Worm (Caenorhabditis elegans) whole organism, young adult: ENCODE data around the gene srx-121.

Experiments used
- B0035.1 ChIP-seq: sonication (generic microtip); optimal IDR thresholded peaks from 2 replicates; lab custom pipeline; 2016; ENCODE audit warnings: missing genetic modification characterization, mild to moderate bottlenecking, missing compliant biosample characterization, missing genotype, missing genetic modification reagents
- B0261.1 ChIP-seq: sonication (generic microtip); optimal IDR thresholded peaks from 2 replicates; lab custom pipeline; 2016; ENCODE audit warnings: mild to moderate bottlenecking, missing genetic modification characterization, moderate library complexity, missing compliant biosample characterization
- F23B12.7 ChIP-seq: sonication (generic microtip); optimal IDR thresholded peaks from 2 replicates; lab custom pipeline; 2017; ENCODE audit warnings: missing genetic modification characterization, mild to moderate bottlenecking, missing compliant biosample characterization, antibody characterized with exemption, moderate library complexity; ENCODE audit not compliant: insufficient read depth
- F33H1.4 ChIP-seq: fragments of 200-800 bp; sonication (Bioruptor generic); IDR thresholded peaks from 2 replicates; pipeline ENCODE4 v1.3.6; 2022; ENCODE audit warnings: missing genetic modification reagents, missing genetic modification characterization, missing compliant biosample characterization
- F52B5.7 ChIP-seq: sonication (generic microtip); optimal IDR thresholded peaks from 2 replicates; lab custom pipeline; 2016; ENCODE audit warnings: mild to moderate bottlenecking, missing genetic modification characterization, missing compliant biosample characterization
- F57A8.1 ChIP-seq: fragments of 200-800 bp; sonication (Bioruptor generic); optimal IDR thresholded peaks from 2 replicates; lab custom pipeline; 2018; ENCODE audit warnings: mild to moderate bottlenecking, missing genetic modification characterization, moderate library complexity, missing compliant biosample characterization
- K11D2.4 ChIP-seq: fragments of 200-800 bp; sonication (Bioruptor generic); IDR thresholded peaks from 2 replicates; pipeline ENCODE4 v1.3.6; 2022; ENCODE audit warnings: missing genetic modification reagents, missing genetic modification characterization, missing compliant biosample characterization
- T07F8.4 ChIP-seq: sonication (generic microtip); optimal IDR thresholded peaks from 2 replicates; lab custom pipeline; 2016; ENCODE audit warnings: mild to moderate bottlenecking, missing genetic modification characterization, moderate library complexity, missing compliant biosample characterization
- Y53G8AR.9 ChIP-seq: fragments of 200-800 bp; sonication (Bioruptor generic); conservative IDR thresholded peaks from 2 replicates; pipeline ENCODE4 v1.3.6; 2022; ENCODE audit warnings: missing genetic modification reagents, missing genetic modification characterization, missing compliant biosample characterization
- Y56A3A.18 ChIP-seq: fragments of 200-800 bp; sonication (Bioruptor generic); IDR thresholded peaks from 2 replicates; pipeline ENCODE4 v1.3.6; 2022; ENCODE audit warnings: missing genetic modification reagents, missing genetic modification characterization, missing compliant biosample characterization
- Y79H2A.3 ChIP-seq: fragments of 200-800 bp; sonication (Bioruptor generic); conservative IDR thresholded peaks from 2 replicates; pipeline ENCODE4 v1.3.6; 2022; ENCODE audit warnings: missing genetic modification reagents, missing genetic modification characterization, missing compliant biosample characterization
- Y95B8A.8 ChIP-seq: fragments of 200-800 bp; sonication (Bioruptor generic); IDR thresholded peaks from 2 replicates; pipeline ENCODE4 v1.3.6; 2022; ENCODE audit warnings: missing genetic modification reagents, missing genetic modification characterization, missing compliant biosample characterization
- ama-1 ChIP-seq, 3 experiments: fragments of 150-350 bp in 1 of 3; sonication (generic microtip) in 2 of 3; optimal IDR thresholded peaks; 2 replicates each; lab custom pipeline; 2014 to 2018; ENCODE audit warnings: missing biosample characterization in 2 of 3, missing genetic modification characterization in 2 of 3, missing genetic modification reagents in 2 of 3
- ceh-27 ChIP-seq: fragments of 200-800 bp; sonication (Bioruptor generic); optimal IDR thresholded peaks from 2 replicates; lab custom pipeline; 2018; ENCODE audit warnings: mild to moderate bottlenecking, missing genetic modification characterization, moderate library complexity, missing compliant biosample characterization
- efl-1 ChIP-seq: fragments of 150-350 bp; optimal IDR thresholded peaks from 2 replicates; lab custom pipeline; 2014; ENCODE audit warnings: missing biosample characterization, missing genetic modification reagents, missing genetic modification characterization
- egl-44 ChIP-seq: fragments of 200-800 bp; sonication (Bioruptor generic); IDR thresholded peaks from 2 replicates; pipeline ENCODE4 v1.3.6; 2022; ENCODE audit warnings: missing genetic modification reagents, missing genetic modification characterization, missing compliant biosample characterization
- egrh-3 ChIP-seq: fragments of 200-800 bp; sonication (Bioruptor generic); IDR thresholded peaks from 2 replicates; pipeline ENCODE4 v1.3.6; 2022; ENCODE audit warnings: missing genetic modification reagents, missing genetic modification characterization, missing compliant biosample characterization
- fkh-3 ChIP-seq: sonication (generic microtip); optimal IDR thresholded peaks from 2 replicates; lab custom pipeline; 2016; ENCODE audit warnings: mild to moderate bottlenecking, missing genetic modification characterization, missing compliant biosample characterization
- hmg-1.2 ChIP-seq: fragments of 200-800 bp; sonication (Bioruptor generic); IDR thresholded peaks from 2 replicates; pipeline ENCODE4 v1.3.6; 2022; ENCODE audit warnings: missing genetic modification reagents, missing genetic modification characterization, missing compliant biosample characterization
- hmg-20 ChIP-seq: fragments of 200-800 bp; sonication (Bioruptor generic); IDR thresholded peaks from 2 replicates; pipeline ENCODE4 v1.3.6; 2022; ENCODE audit warnings: missing genetic modification reagents, missing genetic modification characterization, missing compliant biosample characterization
- let-526 ChIP-seq: fragments of 200-800 bp; sonication (Bioruptor generic); IDR thresholded peaks from 2 replicates; pipeline ENCODE4 v1.3.6; 2022; ENCODE audit warnings: missing genetic modification reagents, missing genetic modification characterization, missing compliant biosample characterization
- let-607 ChIP-seq, 2 experiments: fragments of 200-800 bp in 1 of 2; sonication (Bioruptor generic) in 1 of 2; sonication (generic microtip) in 1 of 2; optimal IDR thresholded peaks; 2 replicates each; lab custom pipeline; 2016 to 2018; ENCODE audit warnings: mild to moderate bottlenecking in 2 of 2, missing compliant biosample characterization in 2 of 2, missing genetic modification characterization in 2 of 2, moderate library complexity in 2 of 2, missing genotype in 1 of 2
- lin-40 ChIP-seq: sonication (generic microtip); optimal IDR thresholded peaks from 2 replicates; lab custom pipeline; 2016; ENCODE audit warnings: missing genetic modification characterization, mild to moderate bottlenecking, missing compliant biosample characterization, missing genotype, missing genetic modification reagents
- lin-54 ChIP-seq: fragments of 200-800 bp; sonication (Bioruptor generic); optimal IDR thresholded peaks from 2 replicates; lab custom pipeline; 2018; ENCODE audit warnings: mild to moderate bottlenecking, missing genetic modification characterization, missing compliant biosample characterization
- lir-1 ChIP-seq: fragments of 200-800 bp; sonication (Bioruptor generic); conservative IDR thresholded peaks from 2 replicates; pipeline ENCODE4 v1.3.6; 2022; ENCODE audit warnings: missing genetic modification reagents, missing genetic modification characterization, missing compliant biosample characterization
- madf-10 ChIP-seq: sonication (generic microtip); optimal IDR thresholded peaks from 2 replicates; lab custom pipeline; 2016; ENCODE audit warnings: mild to moderate bottlenecking, missing genetic modification characterization, missing compliant biosample characterization
- mcd-1 ChIP-seq: fragments of 200-800 bp; sonication (Bioruptor generic); IDR thresholded peaks from 2 replicates; pipeline ENCODE4 v1.3.6; 2022; ENCODE audit warnings: missing genetic modification reagents, missing genetic modification characterization, missing compliant biosample characterization
- nhr-120 ChIP-seq: fragments of 200-800 bp; sonication (Bioruptor generic); IDR thresholded peaks from 2 replicates; pipeline ENCODE4 v1.3.6; 2022; ENCODE audit warnings: missing genetic modification characterization, missing compliant biosample characterization
- nhr-179 ChIP-seq: sonication (generic microtip); optimal IDR thresholded peaks from 2 replicates; lab custom pipeline; 2016; ENCODE audit warnings: mild to moderate bottlenecking, missing genetic modification characterization, missing compliant biosample characterization
- sdz-38 ChIP-seq: sonication (generic microtip); optimal IDR thresholded peaks from 2 replicates; lab custom pipeline; 2016; ENCODE audit warnings: missing genotype, missing genetic modification characterization, missing compliant biosample characterization
- sea-2 ChIP-seq: fragments of 200-800 bp; sonication (Bioruptor generic); IDR thresholded peaks from 2 replicates; pipeline ENCODE4 v1.3.6; 2022; ENCODE audit warnings: missing genetic modification characterization, missing compliant biosample characterization
- snpc-1.1 ChIP-seq: sonication (generic microtip); optimal IDR thresholded peaks from 2 replicates; lab custom pipeline; 2017; ENCODE audit warnings: missing genetic modification characterization, mild to moderate bottlenecking, missing compliant biosample characterization, antibody characterized with exemption, moderate library complexity, missing genotype, missing genetic modification reagents; ENCODE audit not compliant: insufficient read depth
- snpc-3.4 ChIP-seq: sonication (generic microtip); optimal IDR thresholded peaks from 2 replicates; lab custom pipeline; 2017; ENCODE audit warnings: missing genetic modification characterization, mild to moderate bottlenecking, missing compliant biosample characterization, antibody characterized with exemption, moderate library complexity, missing genotype, missing genetic modification reagents
- tbx-9 ChIP-seq: sonication (generic microtip); optimal IDR thresholded peaks from 2 replicates; lab custom pipeline; 2016; ENCODE audit warnings: borderline replicate concordance, missing genetic modification characterization, inconsistent platforms, missing compliant biosample characterization
- zfh-2 ChIP-seq: fragments of 200-800 bp; sonication (Bioruptor generic); conservative IDR thresholded peaks from 2 replicates; pipeline ENCODE4 v1.3.6; 2022; ENCODE audit warnings: missing genetic modification reagents, missing genetic modification characterization, missing compliant biosample characterization
- zim-3 ChIP-seq: sonication (generic microtip); optimal IDR thresholded peaks from 2 replicates; lab custom pipeline; 2017; ENCODE audit warnings: mild to moderate bottlenecking, missing genetic modification characterization, moderate library complexity, missing compliant biosample characterization

srx-121 gene

DNA sequence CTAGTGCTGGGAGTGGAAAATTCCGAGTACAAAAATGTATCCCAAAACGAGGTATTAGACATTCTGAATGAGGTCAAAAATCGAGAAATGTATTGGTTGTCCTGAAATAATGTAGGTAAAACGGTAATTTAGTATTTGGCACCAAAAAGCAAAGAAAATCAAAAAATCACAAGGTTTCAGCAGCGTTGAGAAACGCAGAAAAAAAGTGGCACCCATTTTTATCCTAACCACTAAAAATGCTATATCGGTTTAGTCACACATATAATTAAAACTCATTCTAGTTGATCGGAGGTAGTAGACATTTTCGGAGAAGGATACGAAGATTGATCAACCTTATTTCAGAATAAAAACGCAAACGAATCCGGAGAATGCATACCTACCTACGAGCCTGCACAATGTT, at the start of gene srx-121:
Gene srx-121, minus strand, starts transcription at position 101 of the 400 bp plus-strand sequence.
- TF ChIP-seq F23B12.7 (tag; lab: Kevin White, UChicago): no peak
- TF ChIP-seq T07F8.4 (tag; lab: Kevin White, UChicago): no peak
- no peak for TF ChIP-seq snpc-1.1
- TF ChIP-seq lir-1 (GFP tag; lab: Robert Waterston, UW): no peak
- TF ChIP-seq lin-40 (tag; lab: Kevin White, UChicago): no peak
- no peak for TF ChIP-seq sea-2 (GFP tag; lab: Robert Waterston, UW)
- no peak for TF ChIP-seq B0261.1 (tag; lab: Kevin White, UChicago)

DNA sequence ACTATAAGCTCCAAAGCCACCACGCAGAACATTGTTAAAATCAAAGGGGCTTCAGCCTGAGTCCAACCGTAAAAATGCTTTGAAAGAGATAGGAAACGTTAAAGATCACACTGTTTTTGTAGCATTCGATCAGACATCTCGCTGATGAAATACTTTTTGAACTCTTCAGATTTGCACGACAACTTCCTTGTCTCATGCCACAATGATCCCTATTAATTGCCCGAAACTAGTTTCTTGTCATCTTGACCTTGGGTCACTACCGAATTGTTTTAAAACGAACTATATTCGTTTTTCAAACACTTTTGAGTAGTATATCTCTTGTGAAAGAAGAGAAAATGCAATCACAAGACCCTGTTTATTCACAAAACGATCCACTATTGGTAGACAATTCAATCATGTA, 45.4 kb upstream of the srx-121 start, which contains the start of gene T20D4.3:
Gene T20D4.3, plus strand, starts transcription at position 301 of the 400 bp plus-strand sequence.
- no peak for TF ChIP-seq egl-44
- no peak for TF ChIP-seq zfh-2 (GFP tag; lab: Robert Waterston, UW)
- TF ChIP-seq K11D2.4 (GFP tag; lab: Robert Waterston, UW): no peak
- TF ChIP-seq fkh-3 (tag; lab: Kevin White, UChicago): no peak
- TF ChIP-seq mcd-1: no peak
- TF ChIP-seq let-526 (GFP tag; lab: Robert Waterston, UW): no peak
- TF ChIP-seq lin-54: no peak
- no peak for TF ChIP-seq Y56A3A.18 (GFP tag; lab: Robert Waterston, UW)
- no peak for TF ChIP-seq Y79H2A.3 (GFP tag; lab: Robert Waterston, UW)
- TF ChIP-seq ama-1 (optimal IDR thresholded peaks at IDR 0.05; lab: Kevin White, UChicago): no peak
- TF ChIP-seq ama-1 (GFP tag; optimal IDR thresholded peaks at IDR 0.05; lab: Kevin White, UChicago): no peak
- no peak for TF ChIP-seq F33H1.4
- no peak for TF ChIP-seq egrh-3 (GFP tag; lab: Robert Waterston, UW)
- no peak for TF ChIP-seq nhr-120
- TF ChIP-seq Y95B8A.8: no peak
- TF ChIP-seq let-607 (tag; optimal IDR thresholded peaks at IDR 0.05; lab: Kevin White, UChicago): no peak
- no peak for TF ChIP-seq Y53G8AR.9
- no peak for TF ChIP-seq hmg-20

DNA sequence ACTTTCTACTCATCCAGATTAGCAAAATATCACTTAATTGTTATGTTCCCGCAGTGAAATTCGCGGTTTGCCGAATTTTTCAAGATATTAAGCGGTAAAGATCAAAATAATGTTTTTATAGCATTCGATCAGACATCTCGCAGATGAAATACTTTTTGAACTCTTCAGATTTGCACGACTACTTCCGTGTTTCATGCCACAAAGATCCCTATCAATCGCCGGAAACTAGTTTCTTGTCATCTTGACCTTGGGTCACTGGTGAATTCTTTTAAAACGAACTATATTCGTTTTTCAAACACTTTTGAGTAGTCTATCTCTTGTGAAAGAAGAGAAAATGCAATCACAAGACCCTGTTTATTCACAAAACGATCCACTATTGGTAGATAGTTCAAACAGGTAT, 40.4 kb upstream of the srx-121 start, which contains the start of gene txt-11:
Gene txt-11, plus strand, starts transcription at position 301 of the 400 bp plus-strand sequence.
- TF ChIP-seq B0035.1 (no peak), F52B5.7 (tag; lab: Kevin White, UChicago) (no peak), zim-3 (no peak)

DNA sequence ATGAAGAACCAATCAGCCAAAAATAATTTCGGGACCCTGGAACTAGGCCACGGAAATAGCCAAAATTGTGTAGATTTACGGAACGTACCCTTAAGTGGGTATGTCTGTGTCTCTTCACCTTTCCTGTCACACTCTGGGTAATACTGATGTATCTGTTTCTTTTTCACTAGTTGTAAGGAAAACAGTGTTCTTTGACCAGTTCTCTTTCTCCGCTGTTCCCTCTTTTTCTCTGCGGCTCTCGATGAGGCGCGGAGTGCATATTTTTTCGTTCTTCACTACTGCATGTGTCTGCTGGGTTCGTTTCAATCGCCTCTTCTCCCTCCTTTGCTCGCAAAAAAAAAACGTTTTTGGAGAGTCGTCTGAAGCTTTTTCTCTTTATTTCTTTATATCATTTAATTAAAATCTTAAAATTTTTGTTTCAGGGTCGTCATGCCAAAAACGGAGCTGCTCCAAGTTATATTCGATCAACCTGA, 37.6 kb upstream of the srx-121 start, which contains the start of gene arrd-22:
Gene arrd-22, plus strand, starts transcription at position 423 of the 473 bp plus-strand sequence.
- no peak for TF ChIP-seq snpc-3.4
- TF ChIP-seq F52B5.7 (tag; lab: Kevin White, UChicago): no peak
- peak; percentile 15 for TF ChIP-seq ceh-27
- TF ChIP-seq K11D2.4 (GFP tag; lab: Robert Waterston, UW): no peak

DNA sequence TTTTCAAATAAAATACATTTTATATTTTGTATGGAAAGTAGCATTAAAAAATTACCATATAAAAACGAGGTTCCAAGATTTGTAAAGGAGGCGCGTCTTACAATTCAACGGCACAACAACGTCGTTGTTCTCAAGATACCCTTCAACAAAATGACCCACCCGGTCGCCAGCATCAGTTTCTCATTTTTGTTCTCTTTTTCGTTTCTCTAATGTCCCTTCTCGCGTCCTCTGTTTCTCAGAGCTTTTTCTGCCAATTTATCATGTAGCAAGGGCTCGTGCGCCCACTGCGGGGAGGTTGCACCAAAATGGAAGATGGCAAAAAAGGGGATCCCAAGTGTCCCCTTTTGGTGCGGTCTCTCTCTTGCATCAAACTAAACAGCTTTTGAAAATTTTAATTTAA, 36.9 kb upstream of the srx-121 start:
- TF ChIP-seq tbx-9 (tag; lab: Kevin White, UChicago) (no peak), efl-1 (no peak), madf-10 (no peak), sdz-38 (no peak), lin-54 (no peak), hmg-1.2 (GFP tag; lab: Robert Waterston, UW) (no peak), Y53G8AR.9 (no peak), F57A8.1 (GFP tag; lab: Kevin White, UChicago) (no peak), T07F8.4 (tag; lab: Kevin White, UChicago) (no peak), nhr-179 (tag; lab: Kevin White, UChicago) (no peak)
